Fruit fly (Drosophila melanogaster): ENCODE data around the gene CG10803.

DNA sequence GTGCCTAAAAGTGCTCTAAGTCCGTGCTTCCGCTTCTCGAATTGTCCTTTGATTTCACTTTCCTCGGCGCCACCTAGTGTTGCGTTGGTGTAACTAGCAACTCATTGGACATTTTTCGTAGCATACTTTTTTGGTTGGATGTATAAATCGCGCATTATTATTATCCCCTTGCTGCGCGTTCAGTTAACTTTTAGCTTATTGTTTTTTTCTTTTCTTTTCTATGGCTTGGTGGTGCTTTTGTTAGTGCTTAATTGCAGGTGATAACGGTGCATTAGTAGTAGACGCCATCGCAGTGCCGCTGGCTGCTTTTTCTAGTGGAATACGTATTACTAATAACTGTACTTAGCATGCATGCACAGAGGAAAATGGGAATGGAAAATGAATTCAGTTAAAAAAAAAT, 4.4 kb upstream of the CG10803 start:
- TF ChIP-seq Hr83 (GFP tag; optimal IDR thresholded peaks at IDR 0.05; ENCODE audit: poor library complexity, severe bottlenecking) (no peak), N (GFP tag; optimal IDR thresholded peaks at IDR 0.05) (no peak), GATAd (GFP tag; optimal IDR thresholded peaks at IDR 0.05) (no peak), fru (GFP tag; optimal IDR thresholded peaks at IDR 0.05) (no peak), Vsx2 (GFP tag; optimal IDR thresholded peaks at IDR 0.05; ENCODE audit: partially characterized antibody) (no peak), psq (GFP tag; optimal IDR thresholded peaks at IDR 0.05) (no peak), pan (optimal IDR thresholded peaks at IDR 0.05) (no peak), CrebA (GFP tag; optimal IDR thresholded peaks at IDR 0.05; ENCODE audit: borderline replicate concordance) (no peak), h (GFP tag; optimal IDR thresholded peaks at IDR 0.05) (no peak), rgr (GFP tag; optimal IDR thresholded peaks at IDR 0.05) (no peak), dsf (GFP tag; optimal IDR thresholded peaks at IDR 0.05; ENCODE audit: borderline replicate concordance) (no peak), tai (GFP tag; optimal IDR thresholded peaks at IDR 0.05) (no peak), Abd-B (GFP tag; optimal IDR thresholded peaks at IDR 0.05) (no peak)

All from whole organism, wandering third instar larva.